Fruit fly (Drosophila melanogaster) whole organism, embryonic: ENCODE measurements around the gene gpp.

Source experiments
- C15 ChIP-seq: fragments of 200-800 bp; sonication (Bioruptor generic); IDR thresholded peaks from 3 replicates; pipeline ENCODE4 v1.3.6; 2022; ENCODE audit warnings: missing biosample characterization, missing genetic modification characterization
- CG10565 ChIP-seq: fragments of 200-800 bp; sonication (Bioruptor generic); optimal IDR thresholded peaks from 3 replicates; lab custom pipeline; 2016; ENCODE audit warnings: missing biosample characterization, mild to moderate bottlenecking, missing genetic modification characterization
- CG11695 ChIP-seq: fragments of 200-800 bp; sonication (Bioruptor generic); IDR thresholded peaks from 3 replicates; pipeline ENCODE4 v1.3.6; 2022; ENCODE audit warnings: missing biosample characterization, missing genetic modification characterization
- CG11696 ChIP-seq: fragments of 200-800 bp; sonication (Bioruptor generic); IDR thresholded peaks from 2 replicates; pipeline ENCODE4 v1.3.6; 2022; ENCODE audit warnings: missing biosample characterization, missing genetic modification characterization
- CG15514 ChIP-seq: fragments of 200-800 bp; sonication (Bioruptor generic); optimal IDR thresholded peaks from 3 replicates; lab custom pipeline; 2017; ENCODE audit warnings: missing biosample characterization, missing genetic modification characterization, mild to moderate bottlenecking, moderate library complexity, missing genetic modification reagents
- CG18764 ChIP-seq: fragments of 200-800 bp; sonication (Bioruptor generic); optimal IDR thresholded peaks from 3 replicates; lab custom pipeline; 2016; ENCODE audit warnings: missing biosample characterization, missing genetic modification characterization
- CG2712 ChIP-seq: fragments of 200-800 bp; optimal IDR thresholded peaks from 3 replicates; lab custom pipeline; 2019; ENCODE audit warnings: missing biosample characterization, mild to moderate bottlenecking, missing genetic modification characterization, moderate library complexity
- CG31224 ChIP-seq: fragments of 200-800 bp; sonication (Bioruptor generic); IDR thresholded peaks from 2 replicates; pipeline ENCODE4 v1.3.6; 2022; ENCODE audit warnings: missing biosample characterization, missing genetic modification characterization
- CG33557 ChIP-seq: fragments of 200-800 bp; sonication (Bioruptor generic); optimal IDR thresholded peaks from 2 replicates; lab custom pipeline; 2019; ENCODE audit warnings: missing biosample characterization, mild to moderate bottlenecking, missing genetic modification characterization, moderate library complexity
- CG3407 ChIP-seq: fragments of 200-800 bp; sonication (Bioruptor generic); optimal IDR thresholded peaks from 2 replicates; lab custom pipeline; 2018; ENCODE audit warnings: missing biosample characterization, mild to moderate bottlenecking, missing genetic modification characterization
- CG4282 ChIP-seq: fragments of 200-800 bp; sonication (Bioruptor generic); optimal IDR thresholded peaks from 2 replicates; lab custom pipeline; 2016; ENCODE audit warnings: missing biosample characterization, missing genetic modification characterization
- CG4820 ChIP-seq: fragments of 200-800 bp; sonication (Bioruptor generic); optimal IDR thresholded peaks from 3 replicates; lab custom pipeline; 2016; ENCODE audit warnings: missing biosample characterization, missing genetic modification characterization
- CG5953 ChIP-seq: fragments of 200-800 bp; sonication (Bioruptor generic); IDR thresholded peaks from 2 replicates; pipeline ENCODE4 v1.3.6; 2022; ENCODE audit warnings: missing biosample characterization, missing genetic modification characterization
- CG6272 ChIP-seq: fragments of 200-800 bp; sonication (Bioruptor generic); IDR thresholded peaks from 2 replicates; pipeline ENCODE4 v1.3.6; 2022; ENCODE audit warnings: missing biosample characterization, missing genetic modification characterization
- CG8924 ChIP-seq: fragments of 200-800 bp; optimal IDR thresholded peaks from 3 replicates; lab custom pipeline; 2019; ENCODE audit warnings: missing biosample characterization, mild to moderate bottlenecking, missing genetic modification characterization, moderate library complexity
- D ChIP-seq, 2 experiments: fragments of 200-800 bp in 1 of 2; fragments of >200 bp in 1 of 2; sonication (Bioruptor generic) in 1 of 2; optimal IDR thresholded peaks; 2 replicates in 1 of 2; 3 replicates in 1 of 2; lab custom pipeline; 2017; ENCODE audit warnings: mild to moderate bottlenecking in 1 of 2, missing biosample characterization in 1 of 2, missing genetic modification characterization in 1 of 2, missing genetic modification reagents in 1 of 2
- Hand ChIP-seq: fragments of 200-800 bp; sonication (Bioruptor generic); optimal IDR thresholded peaks from 2 replicates; lab custom pipeline; 2017; ENCODE audit warnings: mild to moderate bottlenecking, missing biosample characterization, missing genetic modification reagents, missing genetic modification characterization
- Hey ChIP-seq: fragments of 200-800 bp; sonication (Bioruptor generic); optimal IDR thresholded peaks from 3 replicates; lab custom pipeline; 2018; ENCODE audit warnings: missing biosample characterization, mild to moderate bottlenecking, missing genetic modification characterization
- Med ChIP-seq: fragments of 200-800 bp; sonication (Bioruptor generic); peaks from one replicate; lab custom pipeline; 2016; ENCODE audit warnings: missing biosample characterization, missing genetic modification characterization, mild to moderate bottlenecking, inconsistent platforms, moderate library complexity
- Neu2 ChIP-seq: fragments of 200-800 bp; sonication (Bioruptor generic); optimal IDR thresholded peaks from 3 replicates; lab custom pipeline; 2016; ENCODE audit warnings: missing biosample characterization, missing genetic modification characterization, borderline replicate concordance
- Usf ChIP-seq: fragments of 200-800 bp; sonication (Bioruptor generic); optimal IDR thresholded peaks from 2 replicates; lab custom pipeline; 2017; ENCODE audit warnings: missing genotype, missing biosample characterization, missing genetic modification characterization
- YL-1 ChIP-seq: fragments of 200-800 bp; sonication (Bioruptor generic); optimal IDR thresholded peaks from 3 replicates; lab custom pipeline; 2017; ENCODE audit warnings: missing biosample characterization, mild to moderate bottlenecking, missing genetic modification characterization
- abd-A ChIP-seq: fragments of 200-800 bp; sonication (Bioruptor generic); optimal IDR thresholded peaks from 3 replicates; lab custom pipeline; 2019; ENCODE audit warnings: missing biosample characterization, mild to moderate bottlenecking, missing genetic modification characterization, moderate library complexity
- br ChIP-seq: fragments of >200 bp; optimal IDR thresholded peaks from 2 replicates; lab custom pipeline; 2017
- chinmo ChIP-seq: fragments of 200-800 bp; sonication (Bioruptor generic); IDR thresholded peaks from 4 replicates; pipeline ENCODE4 v1.3.6; 2022; ENCODE audit warnings: missing biosample characterization, missing genetic modification characterization; ENCODE audit not compliant: partially characterized antibody
- emc ChIP-seq: fragments of 200-800 bp; sonication (Bioruptor generic); optimal IDR thresholded peaks from 2 replicates; lab custom pipeline; 2016; ENCODE audit warnings: missing biosample characterization, missing genetic modification characterization
- gce ChIP-seq: fragments of 200-800 bp; sonication (Bioruptor generic); IDR thresholded peaks from 3 replicates; pipeline ENCODE4 v1.3.6; 2022; ENCODE audit warnings: missing biosample characterization, missing genetic modification characterization
- hkb ChIP-seq, 2 experiments: fragments of 200-800 bp in 1 of 2; fragments of >200 bp in 1 of 2; sonication (Bioruptor generic) in 1 of 2; IDR thresholded peaks in 1 of 2; optimal IDR thresholded peaks in 1 of 2; 2 replicates each; pipeline versions ENCODE4 v1.3.6 to Lab custom; 2017 to 2022; ENCODE audit warnings: missing biosample characterization in 1 of 2, missing genetic modification characterization in 1 of 2
- kni ChIP-seq: fragments of 200-800 bp; sonication (Bioruptor generic); optimal IDR thresholded peaks from 3 replicates; lab custom pipeline; 2017; ENCODE audit warnings: mild to moderate bottlenecking, missing biosample characterization, missing genetic modification reagents, missing genetic modification characterization
- knrl ChIP-seq: fragments of 200-800 bp; sonication (Bioruptor generic); IDR thresholded peaks from 3 replicates; pipeline ENCODE4 v1.3.6; 2022; ENCODE audit warnings: missing biosample characterization, missing genetic modification characterization; ENCODE audit not compliant: partially characterized antibody
- lab ChIP-seq: fragments of 200-800 bp; sonication (Bioruptor generic); optimal IDR thresholded peaks from 3 replicates; lab custom pipeline; 2017; ENCODE audit warnings: missing biosample characterization, missing genetic modification characterization, mild to moderate bottlenecking, moderate library complexity, missing genetic modification reagents
- lilli ChIP-seq: fragments of 200-800 bp; sonication (Bioruptor generic); optimal IDR thresholded peaks from 3 replicates; lab custom pipeline; 2016; ENCODE audit warnings: missing biosample characterization, missing genetic modification characterization
- oc ChIP-seq: fragments of 200-800 bp; sonication (Bioruptor generic); optimal IDR thresholded peaks from 2 replicates; lab custom pipeline; 2018; ENCODE audit warnings: missing biosample characterization, mild to moderate bottlenecking, missing genetic modification characterization, moderate library complexity
- run ChIP-seq: fragments of 200-800 bp; sonication (Bioruptor generic); optimal IDR thresholded peaks from 3 replicates; lab custom pipeline; 2018; ENCODE audit warnings: missing biosample characterization, mild to moderate bottlenecking, missing genetic modification characterization
- slbo ChIP-seq: fragments of 200-800 bp; sonication (Bioruptor generic); IDR thresholded peaks from 2 replicates; pipeline ENCODE4 v1.3.6; 2022; ENCODE audit warnings: missing biosample characterization, missing genetic modification characterization
- sr ChIP-seq: fragments of 200-800 bp; sonication (Bioruptor generic); IDR thresholded peaks from 3 replicates; pipeline ENCODE4 v1.3.6; 2022; ENCODE audit warnings: missing biosample characterization, missing genetic modification characterization
- unc-4 ChIP-seq: fragments of 200-800 bp; sonication (Bioruptor generic); IDR thresholded peaks from 2 replicates; pipeline ENCODE4 v1.3.6; 2022; ENCODE audit warnings: missing biosample characterization, missing genetic modification characterization; ENCODE audit not compliant: partially characterized antibody

The gpp gene

DNA sequence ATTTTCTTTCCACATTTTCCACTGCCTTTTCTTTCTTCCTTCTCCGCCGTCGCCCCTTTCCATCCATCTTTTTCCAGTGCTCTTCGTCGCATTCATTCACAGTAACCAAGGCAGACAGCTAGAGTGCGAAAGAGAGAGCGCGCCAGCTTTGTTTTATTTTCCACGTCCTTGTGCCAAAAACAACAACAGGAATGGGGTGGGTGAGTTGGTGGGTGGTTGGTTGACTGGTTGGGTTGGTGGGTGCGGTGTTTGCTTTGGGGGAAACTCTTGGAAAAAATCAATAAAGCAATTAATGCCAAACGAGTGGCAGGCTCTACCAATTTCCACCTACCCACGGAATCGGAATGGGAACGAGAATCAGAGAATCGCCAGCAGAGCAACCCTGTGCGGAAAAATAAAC, 23.6 kb downstream of the gpp start (continued):
- no peak for TF ChIP-seq CG15514 (GFP tag; lab: Kevin White, UChicago)
- no peak for TF ChIP-seq CG18764 (GFP tag; lab: Kevin White, UChicago)
- TF ChIP-seq CG31224: no peak
- TF ChIP-seq CG11695 (GFP tag; lab: Robert Waterston, UW): no peak
- peak; percentile 1 for TF ChIP-seq Hand (GFP tag; lab: Kevin White, UChicago)
- no peak for TF ChIP-seq CG10565 (GFP tag; lab: Kevin White, UChicago)
- no peak for TF ChIP-seq hkb (optimal IDR thresholded peaks at IDR 0.05; lab: Kevin White, UChicago)
- no peak for TF ChIP-seq hkb (GFP tag; IDR thresholded peaks at IDR 0.05; lab: Robert Waterston, UW)
- TF ChIP-seq CG2712 (tag; lab: Kevin White, UChicago): peak; percentile 66
- TF ChIP-seq kni (GFP tag; lab: Kevin White, UChicago): peak; percentile 34
- no peak for TF ChIP-seq unc-4 (GFP tag; lab: Robert Waterston, UW)
- no peak for TF ChIP-seq emc
- TF ChIP-seq chinmo (GFP tag; lab: Robert Waterston, UW): 0 out of 4 replicates have a peak, but pooled peaks have one; percentile 72
- no peak for TF ChIP-seq CG6272
- TF ChIP-seq sr (GFP tag; lab: Robert Waterston, UW): no peak
- no peak for TF ChIP-seq CG5953 (GFP tag; lab: Robert Waterston, UW)
- peak; percentile 9 for TF ChIP-seq lab (GFP tag; lab: Kevin White, UChicago)
- no peak for TF ChIP-seq Neu2 (GFP tag; lab: Kevin White, UChicago)
- TF ChIP-seq br (lab: Kevin White, UChicago): no peak
- no peak for TF ChIP-seq CG8924 (tag; lab: Kevin White, UChicago)
- no peak for TF ChIP-seq CG33557
- TF ChIP-seq Usf (GFP tag; lab: Kevin White, UChicago): no peak
- TF ChIP-seq Hey (tag; lab: Kevin White, UChicago): peak; percentile 73
- no peak for TF ChIP-seq D (optimal IDR thresholded peaks at IDR 0.05; lab: Kevin White, UChicago)
- peak; percentile 9 for TF ChIP-seq D (GFP tag; optimal IDR thresholded peaks at IDR 0.05; lab: Kevin White, UChicago)
- TF ChIP-seq lilli (GFP tag; lab: Kevin White, UChicago): no peak
- peak; percentile 91 for TF ChIP-seq abd-A (tag; lab: Kevin White, UChicago)
- no peak for TF ChIP-seq knrl (GFP tag; lab: Robert Waterston, UW)
- TF ChIP-seq gce (GFP tag; lab: Robert Waterston, UW): no peak
- no peak for TF ChIP-seq CG4820 (GFP tag; lab: Kevin White, UChicago)
- TF ChIP-seq oc (tag; lab: Kevin White, UChicago): no peak
- TF ChIP-seq Med: peak; percentile 47
- no peak for TF ChIP-seq run
- TF ChIP-seq slbo (GFP tag; lab: Robert Waterston, UW): no peak
- TF ChIP-seq CG4282 (GFP tag; lab: Kevin White, UChicago): no peak
- no peak for TF ChIP-seq CG11696 (GFP tag; lab: Robert Waterston, UW)
- TF ChIP-seq, all 482 proteins: peak for 17

DNA sequence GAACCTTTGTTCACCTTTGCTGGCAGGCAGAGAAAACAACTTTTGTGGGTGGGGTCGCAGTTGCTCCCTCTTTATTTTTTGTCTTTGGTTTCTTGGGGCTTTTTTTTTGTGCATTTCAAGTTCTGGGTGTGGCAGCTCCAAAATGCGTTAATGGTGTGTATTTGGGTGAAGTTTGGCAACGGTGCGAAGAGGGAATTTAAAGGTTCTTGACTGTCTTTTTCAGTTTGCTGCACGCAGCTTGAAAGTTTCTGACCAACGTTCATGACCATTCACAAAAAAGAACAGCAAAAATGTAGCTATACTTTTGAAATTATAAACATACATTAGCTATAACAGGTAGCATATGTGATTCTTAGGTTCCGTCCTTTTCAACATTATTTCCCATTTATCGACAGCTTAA, 25.7 kb downstream of the gpp start:
- TF ChIP-seq CG3407 (GFP tag; lab: Kevin White, UChicago) (peak; percentile 95), YL-1 (GFP tag; lab: Kevin White, UChicago) (no peak), C15 (GFP tag; lab: Robert Waterston, UW) (no peak)
